Fruit fly (Drosophila melanogaster): ENCODE measurements around the gene CG42590.

CG42590 gene

dm6 chr3L:8039119-8039518 lies 29.9 kb downstream of the CG42590 start (continued):
- TF ChIP-seq CG11696 (GFP tag; IDR thresholded peaks at IDR 0.05) (peak; percentile 45; the same call in 1 of the 2 replicates), Fer1 (GFP tag; optimal IDR thresholded peaks at IDR 0.05) (no peak), CG1832 (GFP tag; optimal IDR thresholded peaks at IDR 0.05) (no peak), Sox102F (GFP tag; optimal IDR thresholded peaks at IDR 0.05) (no peak), abd-A (tag; optimal IDR thresholded peaks at IDR 0.05) (peak; percentile 86), Eip74EF (GFP tag; optimal IDR thresholded peaks at IDR 0.05) (no peak), pan (optimal IDR thresholded peaks at IDR 0.05) (no peak), pan (GFP tag; optimal IDR thresholded peaks at IDR 0.05 in 1 of 2, IDR thresholded peaks at IDR 0.05 in 1 of 2) (no peak), lab (GFP tag; optimal IDR thresholded peaks at IDR 0.05) (peak; percentile 35), CG9797 (GFP tag; optimal IDR thresholded peaks at IDR 0.05) (no peak), dati (GFP tag; IDR thresholded peaks at IDR 0.05) (no peak), CG12299 (tag; optimal IDR thresholded peaks at IDR 0.05) (no peak), sqz (GFP tag; optimal IDR thresholded peaks at IDR 0.05) (no peak), Hey (tag; optimal IDR thresholded peaks at IDR 0.05) (no peak), CG7987 (GFP tag; optimal IDR thresholded peaks at IDR 0.05) (no peak), Optix (GFP tag; IDR thresholded peaks at IDR 0.05) (no peak), CG33213 (GFP tag; optimal IDR thresholded peaks at IDR 0.05) (no peak), Chrac-16 (GFP tag; optimal IDR thresholded peaks at IDR 0.05) (no peak), dysf (GFP tag; IDR thresholded peaks at IDR 0.05) (0 out of 3 replicates have a peak, but pooled peaks have one; percentile 42), ATbp (GFP tag; optimal IDR thresholded peaks at IDR 0.05) (no peak), CG43689 (GFP tag; IDR thresholded peaks at IDR 0.05) (no peak), Mrtf (GFP tag; IDR thresholded peaks at IDR 0.05) (no peak), CG17912 (GFP tag; optimal IDR thresholded peaks at IDR 0.05) (no peak)

- TF ChIP-seq CG10654 (GFP tag; optimal IDR thresholded peaks at IDR 0.05) (no peak), vvl (GFP tag; IDR thresholded peaks at IDR 0.05) (no peak), CG1832 (GFP tag; optimal IDR thresholded peaks at IDR 0.05) (peak; percentile 35), bsh (GFP tag; optimal IDR thresholded peaks at IDR 0.05) (no peak), Hr3 (GFP tag; optimal IDR thresholded peaks at IDR 0.05) (no peak), lab (GFP tag; optimal IDR thresholded peaks at IDR 0.05) (peak; percentile 76), kni (GFP tag; optimal IDR thresholded peaks at IDR 0.05) (peak; percentile 53), crol (GFP tag; IDR thresholded peaks at IDR 0.05) (peak; percentile 67), odd (GFP tag; optimal IDR thresholded peaks at IDR 0.05) (no peak), pan (optimal IDR thresholded peaks at IDR 0.05) (no peak), pan (GFP tag; optimal IDR thresholded peaks at IDR 0.05 in 1 of 2, IDR thresholded peaks at IDR 0.05 in 1 of 2) (peak in 1 of 2 experiments; percentile 59), TFAM (GFP tag; optimal IDR thresholded peaks at IDR 0.05) (no peak), Awh (GFP tag; IDR thresholded peaks at IDR 0.05) (no peak), CG18011 (GFP tag; optimal IDR thresholded peaks at IDR 0.05) (no peak), CG1792 (GFP tag; optimal IDR thresholded peaks at IDR 0.05) (no peak), sna (GFP tag; IDR thresholded peaks at IDR 0.05; ENCODE audit: partially characterized antibody) (no peak), grn (GFP tag; optimal IDR thresholded peaks at IDR 0.05) (peak; percentile 21), tio (GFP tag; optimal IDR thresholded peaks at IDR 0.05) (no peak), CG1602 (GFP tag; optimal IDR thresholded peaks at IDR 0.05) (no peak), CG10321 (GFP tag; IDR thresholded peaks at IDR 0.05) (peak; percentile 38; the same call in 1 of the 2 replicates), pros (GFP tag; optimal IDR thresholded peaks at IDR 0.05) (peak; percentile 73), GATAe (GFP tag; conservative IDR thresholded peaks at IDR 0.05) (no peak), CG42726 (GFP tag; IDR thresholded peaks at IDR 0.05; ENCODE audit: partially characterized antibody) (no peak), CG17802 (tag; optimal IDR thresholded peaks at IDR 0.05) (no peak), nmo (GFP tag; optimal IDR thresholded peaks at IDR 0.05) (peak; percentile 2), pb (GFP tag; optimal IDR thresholded peaks at IDR 0.05) (no peak), hbn (GFP tag; IDR thresholded peaks at IDR 0.05; ENCODE audit: partially characterized antibody) (no peak), Stat92E (GFP tag; optimal IDR thresholded peaks at IDR 0.05) (peak in 1 of 3 experiments; percentile 65), chm (GFP tag; IDR thresholded peaks at IDR 0.05) (0 out of 2 replicates have a peak, but pooled peaks have one; percentile 35), ase (GFP tag; IDR thresholded peaks at IDR 0.05) (no peak), mam (GFP tag; optimal IDR thresholded peaks at IDR 0.05) (no peak)
Measured at dm6 chr3L:8037693-8038092, 31.4 kb downstream of the CG42590 start.

Data from whole organism, embryonic.